Worm (Caenorhabditis elegans) whole organism, young adult: Measurements from ENCODE around the gene pho-14.

Source experiments
- F49E8.2 ChIP-seq: sonication (generic microtip); optimal IDR thresholded peaks from 3 replicates; lab custom pipeline; 2017; ENCODE audit warnings: missing genetic modification characterization, mild to moderate bottlenecking, missing compliant biosample characterization, antibody characterized with exemption, moderate library complexity; ENCODE audit not compliant: insufficient read depth
- T26A5.8 ChIP-seq: sonication (generic microtip); optimal IDR thresholded peaks from 2 replicates; lab custom pipeline; 2016; ENCODE audit warnings: missing genetic modification characterization, missing compliant biosample characterization
- akir-1 ChIP-seq: fragments of 200-800 bp; sonication (Bioruptor generic); optimal IDR thresholded peaks from 2 replicates; lab custom pipeline; 2018; ENCODE audit warnings: mild to moderate bottlenecking, missing genetic modification characterization, moderate library complexity, missing compliant biosample characterization
- ama-1 ChIP-seq, 3 experiments: fragments of 150-350 bp in 1 of 3; sonication (generic microtip) in 2 of 3; optimal IDR thresholded peaks; 2 replicates each; lab custom pipeline; 2014 to 2018; ENCODE audit warnings: missing biosample characterization in 2 of 3, missing genetic modification characterization in 2 of 3, missing genetic modification reagents in 2 of 3
- attf-5 ChIP-seq: fragments of 200-800 bp; sonication (Bioruptor generic); optimal IDR thresholded peaks from 2 replicates; lab custom pipeline; 2018; ENCODE audit warnings: mild to moderate bottlenecking, missing genetic modification characterization, missing compliant biosample characterization
- madf-10 ChIP-seq: sonication (generic microtip); optimal IDR thresholded peaks from 2 replicates; lab custom pipeline; 2016; ENCODE audit warnings: mild to moderate bottlenecking, missing genetic modification characterization, missing compliant biosample characterization
- sea-2 ChIP-seq: fragments of 200-800 bp; sonication (Bioruptor generic); IDR thresholded peaks from 2 replicates; pipeline ENCODE4 v1.3.6; 2022; ENCODE audit warnings: missing genetic modification characterization, missing compliant biosample characterization

DNA sequence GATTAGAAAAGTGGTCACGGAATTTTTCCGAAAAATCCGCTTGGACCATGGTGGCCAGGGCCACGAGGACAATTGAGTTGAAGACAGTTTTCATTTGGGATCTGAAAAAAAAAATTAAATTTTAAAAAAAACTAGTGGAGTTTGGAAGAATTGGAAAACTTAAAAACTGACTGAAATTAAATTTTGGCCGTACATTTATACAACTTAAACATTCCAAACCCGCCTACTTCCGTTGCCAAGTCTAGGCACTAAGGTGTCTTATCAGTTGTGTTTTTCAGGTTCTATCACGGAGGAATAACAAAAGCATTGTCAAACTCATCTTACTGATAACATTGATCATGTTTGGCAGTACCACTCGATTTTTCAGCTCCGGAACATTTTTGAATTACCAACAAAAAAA is 13.5 kb upstream of the pho-14 start, which contains the start of gene lips-12:
- TF ChIP-seq akir-1 (GFP tag; lab: Kevin White, UChicago) (no peak), ama-1 (optimal IDR thresholded peaks at IDR 0.05; lab: Kevin White, UChicago) (no peak), ama-1 (GFP tag; optimal IDR thresholded peaks at IDR 0.05; lab: Kevin White, UChicago) (no peak), attf-5 (no peak), madf-10 (tag; lab: Kevin White, UChicago) (no peak), F49E8.2 (tag; lab: Kevin White, UChicago) (no peak), sea-2 (GFP tag; lab: Robert Waterston, UW) (no peak), T26A5.8 (tag; lab: Kevin White, UChicago) (no peak)
